Worm (Caenorhabditis elegans): ENCODE measurements around the gene B0228.9.

The B0228.9 gene

ce11 chrII:7810869-7811543, 47.5 kb upstream of the B0228.9 start, which contains the start of gene cki-1 (continued):
- TF ChIP-seq drap-1 (GFP tag; optimal IDR thresholded peaks at IDR 0.05): peak; percentile 29

- TF ChIP-seq nhr-237 (tag; optimal IDR thresholded peaks at IDR 0.05) (no peak), ceh-39 (tag; optimal IDR thresholded peaks at IDR 0.05) (no peak), ztf-11 (tag; optimal IDR thresholded peaks at IDR 0.05) (peak; percentile 7), pha-4 (tag; optimal IDR thresholded peaks at IDR 0.05) (peak; percentile 35), lsy-2 (tag; optimal IDR thresholded peaks at IDR 0.05) (peak; percentile 29), ces-1 (GFP tag; optimal IDR thresholded peaks at IDR 0.05) (peak; percentile 7)
Measured at ce11 chrII:7810162-7810868, 46.8 kb upstream of the B0228.9 start.

- TF ChIP-seq nhr-28 (tag; optimal IDR thresholded peaks at IDR 0.05) (no peak), sem-2 (GFP tag; optimal IDR thresholded peaks at IDR 0.05) (no peak), mls-2 (tag; optimal IDR thresholded peaks at IDR 0.05) (peak; percentile 68), ces-1 (GFP tag; optimal IDR thresholded peaks at IDR 0.05) (peak; percentile 90), blmp-1 (tag; optimal IDR thresholded peaks at IDR 0.05) (no peak), sptf-1 (tag; optimal IDR thresholded peaks at IDR 0.05) (no peak), nhr-2 (tag; optimal IDR thresholded peaks at IDR 0.05) (no peak), flh-1 (GFP tag; optimal IDR thresholded peaks at IDR 0.05) (no peak), unc-62 (GFP tag; optimal IDR thresholded peaks at IDR 0.05) (no peak), pha-4 (tag; optimal IDR thresholded peaks at IDR 0.05) (no peak), unc-39 (tag; optimal IDR thresholded peaks at IDR 0.05) (no peak), M03D4.4 (tag; optimal IDR thresholded peaks at IDR 0.05) (no peak), nhr-237 (tag; optimal IDR thresholded peaks at IDR 0.05) (no peak), mab-5 (tag; optimal IDR thresholded peaks at IDR 0.05) (no peak), ztf-11 (tag; optimal IDR thresholded peaks at IDR 0.05) (peak; percentile 62), elt-3 (tag; optimal IDR thresholded peaks at IDR 0.05) (no peak), lin-32 (GFP tag; optimal IDR thresholded peaks at IDR 0.05) (peak; percentile 81), unc-120 (tag; optimal IDR thresholded peaks at IDR 0.05; ENCODE audit: poor library complexity, severe bottlenecking) (no peak), hlh-1 (tag; optimal IDR thresholded peaks at IDR 0.05) (peak; percentile 66), cnd-1 (tag; optimal IDR thresholded peaks at IDR 0.05) (peak; percentile 64), lin-13 (tag; optimal IDR thresholded peaks at IDR 0.05) (no peak), bed-3 (GFP tag; optimal IDR thresholded peaks at IDR 0.05) (no peak), nhr-76 (tag; optimal IDR thresholded peaks at IDR 0.05) (no peak), lsy-2 (tag; optimal IDR thresholded peaks at IDR 0.05) (no peak), ham-2 (GFP tag; optimal IDR thresholded peaks at IDR 0.05) (no peak), ceh-39 (tag; optimal IDR thresholded peaks at IDR 0.05) (no peak), snpc-4 (tag; optimal IDR thresholded peaks at IDR 0.05) (no peak), ceh-43 (GFP tag; optimal IDR thresholded peaks at IDR 0.05) (peak; percentile 6), tbx-8 (GFP tag; optimal IDR thresholded peaks at IDR 0.05) (no peak), elt-1 (tag; optimal IDR thresholded peaks at IDR 0.05; ENCODE audit: borderline replicate concordance, insufficient read depth) (no peak), mep-1 (tag; optimal IDR thresholded peaks at IDR 0.05) (no peak), nhr-12 (tag; optimal IDR thresholded peaks at IDR 0.05) (no peak)
Measured at ce11 chrII:7809358-7809914, 46.0 kb upstream of the B0228.9 start.

ce11 chrII:7808950-7809349, 45.5 kb upstream of the B0228.9 start:
- peak; percentile 20 for TF ChIP-seq unc-120 (tag; optimal IDR thresholded peaks at IDR 0.05; ENCODE audit: poor library complexity, severe bottlenecking)
- no peak for TF ChIP-seq nhr-28 (tag; optimal IDR thresholded peaks at IDR 0.05)

Measured in whole organism, mixed stage, embryonic.